Fruit fly (Drosophila melanogaster): ENCODE measurements around the gene CSN3.
A peak's percentile ranks its signal among the peaks of the same experiment; 100 is the strongest.

The CSN3 gene

DNA sequence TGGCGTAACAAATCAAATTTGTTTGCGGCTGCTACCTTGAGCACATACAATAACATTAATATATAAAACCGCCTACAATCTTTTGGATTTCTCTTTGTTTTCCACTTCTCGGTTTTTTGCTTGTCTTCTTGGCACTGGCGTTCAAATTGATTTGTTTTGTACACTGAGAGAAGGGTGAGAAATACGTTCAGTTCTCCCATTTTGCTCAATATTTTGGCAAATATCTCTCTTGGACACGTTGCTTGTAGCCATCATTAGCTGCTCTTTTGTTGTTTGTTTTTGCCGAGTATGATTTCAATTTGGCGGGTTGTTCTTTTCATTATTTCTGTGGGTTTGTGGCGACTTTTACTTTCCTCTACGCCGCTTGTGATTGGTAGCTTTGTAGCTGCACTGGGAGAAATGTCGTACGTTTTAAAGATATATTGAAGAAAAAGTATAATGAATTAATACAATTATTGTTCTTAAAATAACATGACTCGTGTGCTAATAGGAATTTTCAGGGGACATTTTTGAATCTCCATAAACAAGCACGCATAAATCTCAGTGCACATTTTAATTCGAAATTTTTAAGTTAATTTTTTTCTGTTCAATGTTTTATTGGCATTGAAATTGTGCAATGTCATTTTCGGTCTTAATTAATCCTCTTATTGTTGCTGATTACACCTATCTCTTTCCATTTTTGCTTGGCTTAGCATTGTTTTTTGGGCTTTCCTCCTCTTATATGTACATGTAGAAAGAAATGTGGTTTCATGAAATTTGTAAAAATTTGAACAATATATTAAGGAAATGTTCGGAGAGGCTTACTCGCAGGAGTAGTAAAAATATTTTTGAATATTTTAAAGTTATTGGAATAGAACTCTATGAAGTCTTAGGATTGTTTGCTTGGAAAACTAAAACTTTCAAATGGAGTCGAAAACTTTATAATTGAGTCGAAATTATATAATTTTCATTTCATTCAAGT lies 14.1 kb downstream of the CSN3 start (continued):
- TF ChIP-seq topi (GFP tag; optimal IDR thresholded peaks at IDR 0.05) = peak; percentile 50
- TF ChIP-seq lz (GFP tag; optimal IDR thresholded peaks at IDR 0.05) = peak; percentile 44

DNA sequence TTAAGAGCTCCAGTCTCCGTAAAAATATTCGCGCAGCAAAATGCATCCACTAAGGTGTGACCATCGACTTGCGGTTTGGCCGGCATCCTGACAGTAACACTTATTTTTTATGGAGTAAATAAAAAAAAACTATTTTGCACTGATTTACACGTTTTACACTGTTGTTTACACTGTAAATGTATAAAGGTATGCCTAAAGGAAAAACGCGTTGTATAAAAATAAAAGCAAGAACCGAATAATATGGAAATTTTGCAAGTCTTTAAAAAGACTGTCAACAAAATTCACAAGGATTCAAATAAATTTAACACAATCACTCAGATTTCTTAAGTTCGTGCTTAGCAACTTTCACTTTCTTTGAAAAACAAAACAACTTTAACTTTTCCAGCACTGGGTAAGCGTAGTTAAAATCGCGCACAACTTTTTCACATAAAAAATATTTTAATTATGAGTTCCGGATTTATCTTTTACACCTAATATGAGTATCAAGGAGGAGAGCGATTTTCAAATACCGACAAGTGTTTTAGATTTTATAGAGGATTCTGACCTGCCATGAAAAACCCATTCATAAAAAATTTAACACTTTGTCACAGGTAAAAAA lies 18.1 kb downstream of the CSN3 start:
- TF ChIP-seq eg (GFP tag; IDR thresholded peaks at IDR 0.05) (no peak), CG3919 (GFP tag; optimal IDR thresholded peaks at IDR 0.05) (no peak), Blimp-1 (GFP tag; optimal IDR thresholded peaks at IDR 0.05) (peak; percentile 40), Hr4 (GFP tag; optimal IDR thresholded peaks at IDR 0.05) (peak; percentile 34), OdsH (GFP tag; optimal IDR thresholded peaks at IDR 0.05) (no peak), CG3032 (tag; optimal IDR thresholded peaks at IDR 0.05) (no peak), Hr38 (GFP tag; optimal IDR thresholded peaks at IDR 0.05) (no peak), svp (GFP tag) (peak; percentile 33)

DNA sequence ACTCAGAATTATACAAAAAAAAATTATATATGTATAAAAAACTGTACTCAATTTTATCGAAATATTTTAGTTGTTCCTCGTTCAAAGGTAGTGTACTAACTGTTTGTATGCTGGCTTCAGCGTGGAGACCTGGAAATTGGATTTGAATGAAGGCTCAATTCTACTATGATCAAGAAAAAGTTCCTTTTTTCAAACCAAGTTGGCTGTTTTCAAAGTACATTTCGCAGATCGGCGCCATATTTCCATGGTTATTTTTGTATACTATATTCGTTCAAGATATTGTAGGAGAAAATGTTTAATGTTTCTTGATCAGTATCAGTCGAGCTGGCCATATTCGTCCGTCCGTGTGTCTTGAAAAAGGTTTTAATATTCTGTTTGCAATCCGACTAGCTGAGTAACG lies 23.4 kb downstream of the CSN3 start, which contains the start of gene Mst77F:
TSS of gene Mst77F (minus strand) at position 101 of the 400 bp plus-strand sequence.
- TF ChIP-seq CG10631 (GFP tag; optimal IDR thresholded peaks at IDR 0.05) (no peak), CG7368 (GFP tag; optimal IDR thresholded peaks at IDR 0.05) (no peak), Ets21C (GFP tag; optimal IDR thresholded peaks at IDR 0.05) (no peak), CG32006 (GFP tag; optimal IDR thresholded peaks at IDR 0.05) (no peak), Sox102F (GFP tag; optimal IDR thresholded peaks at IDR 0.05) (no peak), CG3032 (tag; optimal IDR thresholded peaks at IDR 0.05) (no peak), Hr38 (GFP tag; optimal IDR thresholded peaks at IDR 0.05) (no peak), CG3919 (GFP tag; optimal IDR thresholded peaks at IDR 0.05) (no peak), CG1621 (tag; optimal IDR thresholded peaks at IDR 0.05) (no peak), topi (GFP tag; optimal IDR thresholded peaks at IDR 0.05) (no peak), Blimp-1 (GFP tag; optimal IDR thresholded peaks at IDR 0.05) (no peak), lz (GFP tag; optimal IDR thresholded peaks at IDR 0.05) (no peak), Met (GFP tag; optimal IDR thresholded peaks at IDR 0.05) (no peak), OdsH (GFP tag; optimal IDR thresholded peaks at IDR 0.05) (no peak), CG8119 (GFP tag; IDR thresholded peaks at IDR 0.05) (no peak), CG11902 (GFP tag; optimal IDR thresholded peaks at IDR 0.05) (no peak), CG6854 (GFP tag; optimal IDR thresholded peaks at IDR 0.05) (no peak), CG34406 (GFP tag; optimal IDR thresholded peaks at IDR 0.05) (no peak), spab (GFP tag; optimal IDR thresholded peaks at IDR 0.05) (no peak), CG11294 (GFP tag; IDR thresholded peaks at IDR 0.05) (no peak)

DNA sequence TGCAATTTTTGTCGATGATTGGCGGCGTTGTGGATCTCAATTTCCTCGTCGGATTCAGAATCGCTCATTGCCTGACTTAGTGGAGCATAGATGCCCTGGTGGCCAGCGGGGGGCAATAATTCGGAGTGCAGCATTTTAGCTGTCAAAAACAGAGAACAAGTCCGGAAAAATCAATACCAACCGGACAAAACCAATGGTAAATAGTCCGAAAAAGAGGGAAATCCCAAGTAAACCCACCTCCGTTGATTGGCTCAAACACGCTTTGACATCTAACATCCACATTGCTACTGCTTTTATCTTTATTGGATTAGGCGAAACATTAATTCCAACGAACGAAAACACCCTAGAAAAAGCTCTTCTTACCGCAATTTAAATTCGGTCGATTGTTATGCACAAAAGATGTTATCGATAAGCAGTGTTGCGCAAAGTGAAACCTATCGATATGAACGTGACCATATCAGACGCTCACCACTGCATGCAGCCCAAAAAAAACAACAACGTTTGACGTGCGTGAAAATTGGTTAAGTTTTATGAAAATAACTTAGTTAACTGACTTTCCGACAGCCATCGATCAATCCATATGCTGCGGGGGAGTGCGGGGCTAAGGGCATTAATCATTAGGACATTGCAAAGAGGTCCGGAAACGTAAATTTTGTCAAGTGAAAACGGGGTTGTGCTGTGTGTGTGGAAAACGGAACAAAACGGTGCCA lies 25.6 kb downstream of the CSN3 start, which contains the start of the genes CG3618 and Pka-R1:
TSS of gene CG3618 (minus strand) at position 410 of the 710 bp plus-strand sequence.
TSS of gene Pka-R1 (plus strand) at position 453 of the 710 bp plus-strand sequence.
- peak; percentile 2 for TF ChIP-seq CG31627 (GFP tag; optimal IDR thresholded peaks at IDR 0.05)
- peak; percentile 21 for TF ChIP-seq esn (GFP tag; optimal IDR thresholded peaks at IDR 0.05)
- TF ChIP-seq Eip78C (GFP tag) = no peak

DNA sequence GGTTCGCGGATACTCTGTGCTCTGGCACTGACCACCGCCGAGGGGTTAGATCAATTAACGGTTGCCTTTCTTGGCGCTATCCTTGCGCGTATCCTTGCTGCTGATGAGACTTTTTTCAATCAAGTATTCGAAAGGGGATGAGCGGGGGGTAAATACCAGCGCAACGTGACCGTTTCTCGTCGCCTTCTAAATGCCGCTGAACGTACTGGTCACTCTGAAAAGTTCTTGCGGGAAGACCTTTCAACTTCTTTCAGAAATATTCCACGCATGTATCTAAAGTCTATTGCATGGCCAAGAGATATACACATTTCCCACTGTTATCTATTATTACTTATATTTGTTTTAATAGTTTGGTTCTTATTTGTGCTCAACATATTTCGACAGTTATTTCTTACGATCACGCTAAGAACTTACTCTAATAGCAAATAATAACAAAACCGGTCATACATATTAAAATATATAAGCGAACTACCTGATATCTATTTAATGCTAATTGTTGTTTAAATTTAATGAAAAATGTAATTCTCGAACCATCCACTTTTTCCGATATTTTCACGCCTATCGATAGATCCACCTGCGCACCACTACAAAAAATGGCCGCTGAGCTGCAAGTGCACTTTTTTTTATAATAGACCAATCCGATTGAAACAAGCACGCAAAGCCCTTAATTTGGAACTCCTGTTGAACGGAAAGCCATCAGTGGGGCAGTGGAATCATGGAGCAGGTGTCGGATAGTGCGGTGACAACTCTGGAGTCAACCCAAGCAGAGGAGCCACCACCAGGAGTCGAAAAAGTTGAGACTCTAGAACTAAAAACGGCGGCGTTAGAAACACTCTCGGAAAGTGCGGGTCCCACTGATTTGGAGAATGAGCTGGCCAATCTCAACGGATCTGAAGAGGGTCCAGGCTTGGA lies 32.0 kb downstream of the CSN3 start, which contains the start of the genes CG3634 and HIPP1:
TSS of gene CG3634 (minus strand) at position 185 of the 912 bp plus-strand sequence.
TSS of gene HIPP1 (plus strand) at position 582 of the 912 bp plus-strand sequence.
- TF ChIP-seq esn (GFP tag; optimal IDR thresholded peaks at IDR 0.05) (peak; percentile 37), CG1621 (tag; optimal IDR thresholded peaks at IDR 0.05) (peak; percentile 60), CG3032 (tag; optimal IDR thresholded peaks at IDR 0.05) (peak; percentile 10), achi (GFP tag; optimal IDR thresholded peaks at IDR 0.05) (no peak), cyc (GFP tag; optimal IDR thresholded peaks at IDR 0.05) (no peak)
